Worm (Caenorhabditis elegans): ENCODE data around the gene scvp-1.

ce11 chrV:10958322-10958900, 27.3 kb upstream of the scvp-1 start, which contains the start of gene pigt-1:
- TF ChIP-seq lin-32 (GFP tag; optimal IDR thresholded peaks at IDR 0.05) (no peak), snpc-4 (tag; optimal IDR thresholded peaks at IDR 0.05) (no peak)
